Fruit fly (Drosophila melanogaster) whole organism, prepupa: Measurements from ENCODE around the gene Ir7c.

Experiments used
- Blimp-1 ChIP-seq: fragments of 200-800 bp; sonication (Bioruptor generic); optimal IDR thresholded peaks from 3 replicates; lab custom pipeline; 2017; ENCODE audit warnings: missing biosample characterization, missing genetic modification characterization, mild to moderate bottlenecking, moderate library complexity, missing genetic modification reagents
- CG10631 ChIP-seq: fragments of 200-800 bp; sonication (Bioruptor generic); optimal IDR thresholded peaks from 2 replicates; lab custom pipeline; 2016; ENCODE audit warnings: missing biosample characterization, missing genetic modification characterization
- CG10669 ChIP-seq: fragments of 200-800 bp; sonication (Bioruptor generic); optimal IDR thresholded peaks from 3 replicates; lab custom pipeline; 2018; ENCODE audit warnings: missing biosample characterization, mild to moderate bottlenecking, missing genetic modification characterization, moderate library complexity
- CG11294 ChIP-seq: fragments of 200-800 bp; sonication (Bioruptor generic); IDR thresholded peaks from 2 replicates; pipeline ENCODE4 v1.3.6; 2022; ENCODE audit warnings: missing biosample characterization, missing genetic modification characterization
- CG11902 ChIP-seq: fragments of 200-800 bp; sonication (Bioruptor generic); optimal IDR thresholded peaks from 3 replicates; lab custom pipeline; 2016; ENCODE audit warnings: missing biosample characterization, missing genetic modification characterization
- CG15336 ChIP-seq: fragments of 200-800 bp; sonication (Bioruptor generic); IDR thresholded peaks from 2 replicates; pipeline ENCODE4 v1.3.6; 2022; ENCODE audit warnings: missing biosample characterization, missing genetic modification characterization
- CG1621 ChIP-seq: fragments of 200-800 bp; sonication (Bioruptor generic); optimal IDR thresholded peaks from 3 replicates; lab custom pipeline; 2018; ENCODE audit warnings: missing biosample characterization, mild to moderate bottlenecking, missing genetic modification characterization
- CG16779 ChIP-seq: fragments of 200-800 bp; sonication (Bioruptor generic); optimal IDR thresholded peaks from 3 replicates; lab custom pipeline; 2017; ENCODE audit warnings: missing biosample characterization, mild to moderate bottlenecking, missing genetic modification characterization
- CG3032 ChIP-seq: fragments of 200-800 bp; optimal IDR thresholded peaks from 2 replicates; lab custom pipeline; 2019; ENCODE audit warnings: missing biosample characterization, mild to moderate bottlenecking, missing genetic modification characterization, moderate library complexity
- CG31627 ChIP-seq: fragments of 200-800 bp; sonication (Bioruptor generic); optimal IDR thresholded peaks from 3 replicates; lab custom pipeline; 2016; ENCODE audit warnings: missing biosample characterization, missing genetic modification characterization
- CG32006 ChIP-seq: fragments of 200-800 bp; sonication (Bioruptor generic); optimal IDR thresholded peaks from 3 replicates; lab custom pipeline; 2017; ENCODE audit warnings: missing biosample characterization, mild to moderate bottlenecking, missing genetic modification characterization
- CG34406 ChIP-seq: fragments of 200-800 bp; sonication (Bioruptor generic); optimal IDR thresholded peaks from 3 replicates; lab custom pipeline; 2016; ENCODE audit warnings: missing biosample characterization, missing genetic modification characterization
- CG3919 ChIP-seq: fragments of 200-800 bp; sonication (Bioruptor generic); optimal IDR thresholded peaks from 3 replicates; lab custom pipeline; 2016; ENCODE audit warnings: missing biosample characterization, missing genetic modification characterization
- CG6276 ChIP-seq: fragments of 200-800 bp; sonication (Bioruptor generic); optimal IDR thresholded peaks from 2 replicates; lab custom pipeline; 2017; ENCODE audit warnings: missing biosample characterization, mild to moderate bottlenecking, missing genetic modification characterization
- CG6792 ChIP-seq: fragments of 200-800 bp; sonication (Bioruptor generic); optimal IDR thresholded peaks from 3 replicates; lab custom pipeline; 2016; ENCODE audit warnings: missing biosample characterization, missing genetic modification characterization
- CG6854 ChIP-seq: fragments of 200-800 bp; sonication (Bioruptor generic); optimal IDR thresholded peaks from 2 replicates; lab custom pipeline; 2017; ENCODE audit warnings: missing biosample characterization, mild to moderate bottlenecking, missing genetic modification characterization
- CG7368 ChIP-seq: fragments of 200-800 bp; sonication (Bioruptor generic); optimal IDR thresholded peaks from 3 replicates; lab custom pipeline; 2016; ENCODE audit warnings: missing biosample characterization, missing genetic modification characterization
- CG8119 ChIP-seq: fragments of 200-800 bp; sonication (Bioruptor generic); IDR thresholded peaks from 3 replicates; pipeline ENCODE4 v1.3.6; 2022; ENCODE audit warnings: missing biosample characterization, missing genetic modification characterization
- CG8632 ChIP-seq: fragments of 200-800 bp; sonication (Bioruptor generic); optimal IDR thresholded peaks from 3 replicates; lab custom pipeline; 2016; ENCODE audit warnings: missing biosample characterization, missing genetic modification characterization
- CG9139 ChIP-seq: fragments of 200-800 bp; sonication (Bioruptor generic); optimal IDR thresholded peaks from 3 replicates; lab custom pipeline; 2017; ENCODE audit warnings: missing biosample characterization, mild to moderate bottlenecking, missing genetic modification characterization
- Eip75B ChIP-seq: fragments of 200-800 bp; sonication (Bioruptor generic); optimal IDR thresholded peaks from 3 replicates; lab custom pipeline; 2016; ENCODE audit warnings: missing biosample characterization, missing genetic modification characterization
- Eip78C ChIP-seq: fragments of 200-800 bp; sonication (Bioruptor generic); peaks from one replicate; lab custom pipeline; 2016; ENCODE audit warnings: missing biosample characterization, missing genetic modification characterization
- Ets96B ChIP-seq: fragments of 200-800 bp; optimal IDR thresholded peaks from 2 replicates; lab custom pipeline; 2019; ENCODE audit warnings: missing biosample characterization, mild to moderate bottlenecking, missing genetic modification characterization, moderate library complexity
- Gug ChIP-seq: fragments of 200-800 bp; sonication (Bioruptor generic); IDR thresholded peaks from 2 replicates; pipeline ENCODE4 v1.3.6; 2022; ENCODE audit warnings: missing biosample characterization, missing genetic modification characterization
- Hr38 ChIP-seq: sonication (Bioruptor generic); optimal IDR thresholded peaks from 2 replicates; lab custom pipeline; 2016; ENCODE audit warnings: missing biosample characterization, missing genetic modification characterization
- Lpt ChIP-seq: fragments of 200-800 bp; sonication (Bioruptor generic); optimal IDR thresholded peaks from 3 replicates; lab custom pipeline; 2016; ENCODE audit warnings: missing biosample characterization, missing genetic modification characterization
- Smox ChIP-seq: fragments of 200-800 bp; sonication (Bioruptor generic); optimal IDR thresholded peaks from 3 replicates; lab custom pipeline; 2016; ENCODE audit warnings: missing biosample characterization, missing genetic modification characterization
- Sox102F ChIP-seq: fragments of 200-800 bp; sonication (Bioruptor generic); optimal IDR thresholded peaks from 2 replicates; lab custom pipeline; 2016; ENCODE audit warnings: missing biosample characterization, mild to moderate bottlenecking, missing genetic modification characterization
- Sox15 ChIP-seq: fragments of 200-800 bp; sonication (Bioruptor generic); optimal IDR thresholded peaks from 3 replicates; lab custom pipeline; 2016; ENCODE audit warnings: missing biosample characterization, missing genetic modification characterization
- achi ChIP-seq: fragments of 200-800 bp; sonication (Bioruptor generic); optimal IDR thresholded peaks from 3 replicates; lab custom pipeline; 2016; ENCODE audit warnings: missing biosample characterization, missing genetic modification characterization
- acj6 ChIP-seq: fragments of 200-800 bp; sonication (Bioruptor generic); optimal IDR thresholded peaks from 3 replicates; lab custom pipeline; 2016; ENCODE audit warnings: missing biosample characterization, missing genetic modification characterization
- dac ChIP-seq: fragments of 200-800 bp; sonication (Bioruptor generic); optimal IDR thresholded peaks from 2 replicates; lab custom pipeline; 2017; ENCODE audit warnings: missing biosample characterization, mild to moderate bottlenecking, missing genetic modification characterization
- dsx ChIP-seq: fragments of 200-800 bp; optimal IDR thresholded peaks from 3 replicates; lab custom pipeline; 2019; ENCODE audit warnings: missing biosample characterization, mild to moderate bottlenecking, missing genetic modification characterization, moderate library complexity; ENCODE audit not compliant: poor library complexity, severe bottlenecking
- eg ChIP-seq: fragments of 200-800 bp; sonication (Bioruptor generic); IDR thresholded peaks from 3 replicates; pipeline ENCODE4 v1.3.6; 2022; ENCODE audit warnings: missing biosample characterization, missing genetic modification characterization
- esn ChIP-seq: fragments of 200-800 bp; sonication (Bioruptor generic); optimal IDR thresholded peaks from 2 replicates; lab custom pipeline; 2016; ENCODE audit warnings: missing biosample characterization, mild to moderate bottlenecking, missing genetic modification characterization, moderate library complexity
- fd59A ChIP-seq: fragments of 200-800 bp; sonication (Bioruptor generic); optimal IDR thresholded peaks from 2 replicates; lab custom pipeline; 2017; ENCODE audit warnings: missing biosample characterization, mild to moderate bottlenecking, missing genetic modification characterization, missing genetic modification reagents
- fd85E ChIP-seq: fragments of 200-800 bp; sonication (Bioruptor generic); optimal IDR thresholded peaks from 3 replicates; lab custom pipeline; 2016; ENCODE audit warnings: missing biosample characterization, missing genetic modification characterization
- net ChIP-seq: fragments of 200-800 bp; sonication (Bioruptor generic); optimal IDR thresholded peaks from 3 replicates; lab custom pipeline; 2016; ENCODE audit warnings: missing biosample characterization, missing genetic modification characterization
- pdm3 ChIP-seq: fragments of 200-800 bp; sonication (Bioruptor generic); optimal IDR thresholded peaks from 3 replicates; lab custom pipeline; 2016; ENCODE audit warnings: missing biosample characterization, missing genetic modification characterization
- salr ChIP-seq, 2 experiments: fragments of 200-800 bp; sonication (Bioruptor generic); optimal IDR thresholded peaks; 3 replicates each; lab custom pipeline; 2016 to 2018; ENCODE audit warnings: missing biosample characterization in 2 of 2, missing genetic modification characterization in 2 of 2, mild to moderate bottlenecking in 1 of 2
- spab ChIP-seq: fragments of 200-800 bp; sonication (Bioruptor generic); optimal IDR thresholded peaks from 2 replicates; lab custom pipeline; 2017; ENCODE audit warnings: missing biosample characterization, mild to moderate bottlenecking, missing genetic modification characterization, missing genetic modification reagents
- ss ChIP-seq, 2 experiments: fragments of 200-800 bp; sonication (Bioruptor generic); optimal IDR thresholded peaks; 2 replicates in 1 of 2; 3 replicates in 1 of 2; lab custom pipeline; 2017 to 2018; ENCODE audit warnings: mild to moderate bottlenecking in 2 of 2, missing biosample characterization in 2 of 2, missing genetic modification characterization in 2 of 2, moderate library complexity in 1 of 2
- svp ChIP-seq: fragments of 200-800 bp; sonication (Bioruptor generic); peaks from one replicate; lab custom pipeline; 2016; ENCODE audit warnings: missing biosample characterization, missing genetic modification characterization
- vri ChIP-seq: fragments of 200-800 bp; sonication (Bioruptor generic); optimal IDR thresholded peaks from 3 replicates; lab custom pipeline; 2016; ENCODE audit warnings: missing biosample characterization, mild to moderate bottlenecking, missing genetic modification characterization

The Ir7c gene

dm6 chrX:7893411-7894122 is 19.4 kb downstream of the Ir7c start, which contains the start of the genes CG45089, ND-MNLL and p115 (continued):
- TF ChIP-seq svp (GFP tag; lab: Kevin White, UChicago) = peak; percentile 65
- TF ChIP-seq Eip75B (GFP tag; lab: Kevin White, UChicago) = peak; percentile 35
- peak; percentile 59 for TF ChIP-seq esn (GFP tag; lab: Kevin White, UChicago)
- TF ChIP-seq Blimp-1 (GFP tag; lab: Kevin White, UChicago) = no peak
- no peak for TF ChIP-seq CG15336
- TF ChIP-seq vri (GFP tag; lab: Kevin White, UChicago) = peak; percentile 70
- TF ChIP-seq CG9139 (GFP tag; lab: Kevin White, UChicago) = no peak
- TF ChIP-seq Eip78C = peak; percentile 58
- TF ChIP-seq CG16779 (tag; lab: Kevin White, UChicago) = no peak
- TF ChIP-seq CG3919 (GFP tag; lab: Kevin White, UChicago) = peak; percentile 59
- no peak for TF ChIP-seq CG1621 (tag; lab: Kevin White, UChicago)
- peak in 1 of 2 experiments; percentile 10 for TF ChIP-seq salr (GFP tag; optimal IDR thresholded peaks at IDR 0.05; lab: Kevin White, UChicago)
- TF ChIP-seq achi (GFP tag; lab: Kevin White, UChicago) = peak; percentile 76
- peak; percentile 48 for TF ChIP-seq Ets96B
- TF ChIP-seq acj6 (GFP tag; lab: Kevin White, UChicago) = peak; percentile 51
- no peak for TF ChIP-seq Hr38 (GFP tag; lab: Kevin White, UChicago)
- TF ChIP-seq pdm3 (GFP tag; lab: Kevin White, UChicago) = peak; percentile 61
- no peak for TF ChIP-seq Gug (GFP tag; lab: Robert Waterston, UW)

dm6 chrX:7900659-7901058 is 26.5 kb downstream of the Ir7c start:
- TF ChIP-seq dsx (GFP tag; lab: Kevin White, UChicago) (no peak), svp (GFP tag; lab: Kevin White, UChicago) (peak; percentile 38)

dm6 chrX:7901153-7902038 is 27.2 kb downstream of the Ir7c start, which contains the start of the genes RpS6 and bys:
Gene RpS6, minus strand, starts transcription at chrX:7901331.
Gene bys, plus strand, starts transcription at chrX:7901880.
- peak; percentile 53 for TF ChIP-seq CG32006 (GFP tag; lab: Kevin White, UChicago)
- TF ChIP-seq CG3032 (tag; lab: Kevin White, UChicago) = peak; percentile 38
- TF ChIP-seq CG11902 = no peak
- TF ChIP-seq Smox (GFP tag; lab: Kevin White, UChicago) = peak; percentile 30
- TF ChIP-seq fd85E (GFP tag; lab: Kevin White, UChicago) = peak; percentile 21
- TF ChIP-seq Lpt = no peak
- TF ChIP-seq CG34406 (GFP tag; lab: Kevin White, UChicago) = peak; percentile 31
- TF ChIP-seq Sox15 (GFP tag; lab: Kevin White, UChicago) = no peak
- TF ChIP-seq spab (GFP tag; lab: Kevin White, UChicago) = no peak
- TF ChIP-seq CG15336 = peak; percentile 46; the same call in 1 of the 2 replicates
- TF ChIP-seq CG10669 (GFP tag; lab: Kevin White, UChicago) = peak; percentile 43
- TF ChIP-seq achi (GFP tag; lab: Kevin White, UChicago) = peak; percentile 38
- TF ChIP-seq CG31627 (GFP tag; lab: Kevin White, UChicago) = peak; percentile 40
- peak; percentile 74 for TF ChIP-seq Sox102F (GFP tag; lab: Kevin White, UChicago)
- TF ChIP-seq CG16779 (tag; lab: Kevin White, UChicago) = no peak
- TF ChIP-seq Eip75B (GFP tag; lab: Kevin White, UChicago) = peak; percentile 17
- TF ChIP-seq dac (GFP tag; lab: Kevin White, UChicago) = no peak
- peak; percentile 47 for TF ChIP-seq CG6276 (GFP tag; lab: Kevin White, UChicago)
- TF ChIP-seq CG6854 = peak; percentile 83
- TF ChIP-seq fd59A (GFP tag; lab: Kevin White, UChicago) = no peak
- TF ChIP-seq CG6792 (GFP tag; lab: Kevin White, UChicago) = peak; percentile 16
- peak; percentile 46 for TF ChIP-seq eg
- TF ChIP-seq net = peak; percentile 64
- no peak for TF ChIP-seq CG11294 (GFP tag; lab: Robert Waterston, UW)
- TF ChIP-seq CG10631 (GFP tag; lab: Kevin White, UChicago) = peak; percentile 47
- peak; percentile 41 for TF ChIP-seq CG8632 (GFP tag; lab: Kevin White, UChicago)
- TF ChIP-seq ss (GFP tag; optimal IDR thresholded peaks at IDR 0.05; lab: Kevin White, UChicago) = peak; percentile 54 to 55
- TF ChIP-seq CG8119 (GFP tag; lab: Robert Waterston, UW) = no peak
- TF ChIP-seq CG7368 = peak; percentile 30
